Worm (Caenorhabditis elegans) whole organism, L3 larva: ENCODE data around the gene ZK899.3.

Experiments
- ceh-28 ChIP-seq: fragments of 150-350 bp; optimal IDR thresholded peaks from 2 replicates; lab custom pipeline; 2014; ENCODE audit warnings: missing biosample characterization, missing genetic modification reagents, missing genetic modification characterization
- ceh-82 ChIP-seq: fragments of 150-350 bp; optimal IDR thresholded peaks from 2 replicates; lab custom pipeline; 2014; ENCODE audit warnings: missing biosample characterization, missing genetic modification characterization
- unc-62 ChIP-seq: fragments of 150-350 bp; sonication (generic microtip); optimal IDR thresholded peaks from 4 replicates; lab custom pipeline; 2014; ENCODE audit warnings: missing biosample characterization, missing genetic modification reagents, missing genetic modification characterization

ce11 chrX:9452483-9453198, at the start of gene ZK899.3:
- no peak for TF ChIP-seq ceh-28
- TF ChIP-seq ceh-82 = no peak
- TF ChIP-seq unc-62 (GFP tag; lab: Kevin White, UChicago) = no peak
